Worm (Caenorhabditis elegans): ENCODE data around the gene acl-7.

acl-7 gene

DNA sequence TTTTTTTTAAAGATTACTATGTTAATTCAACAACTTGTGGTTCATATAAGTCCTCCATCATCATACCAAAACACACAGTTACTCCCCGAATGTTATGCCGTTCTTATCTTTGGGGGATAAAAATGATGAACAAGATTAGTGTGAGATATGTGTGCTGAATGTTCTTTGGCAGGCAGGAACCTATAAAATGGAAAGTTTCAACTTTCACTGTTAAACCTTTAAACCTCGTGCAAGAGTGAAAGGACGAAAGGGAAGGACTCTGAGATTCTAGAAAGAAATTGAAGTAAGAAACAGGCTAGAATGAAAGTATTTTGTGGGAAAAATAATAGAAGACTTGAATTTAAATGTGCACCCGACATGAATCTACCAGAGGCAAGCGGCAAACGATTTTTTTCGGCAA is 3.7 kb upstream of the acl-7 start:
- no peak for TF ChIP-seq F13H6.1 (tag; optimal IDR thresholded peaks at IDR 0.05)
- TF ChIP-seq mdl-1 (tag; optimal IDR thresholded peaks at IDR 0.05), result no peak
- peak; percentile 80 for TF ChIP-seq blmp-1 (tag; optimal IDR thresholded peaks at IDR 0.05; ENCODE audit: insufficient read depth)

DNA sequence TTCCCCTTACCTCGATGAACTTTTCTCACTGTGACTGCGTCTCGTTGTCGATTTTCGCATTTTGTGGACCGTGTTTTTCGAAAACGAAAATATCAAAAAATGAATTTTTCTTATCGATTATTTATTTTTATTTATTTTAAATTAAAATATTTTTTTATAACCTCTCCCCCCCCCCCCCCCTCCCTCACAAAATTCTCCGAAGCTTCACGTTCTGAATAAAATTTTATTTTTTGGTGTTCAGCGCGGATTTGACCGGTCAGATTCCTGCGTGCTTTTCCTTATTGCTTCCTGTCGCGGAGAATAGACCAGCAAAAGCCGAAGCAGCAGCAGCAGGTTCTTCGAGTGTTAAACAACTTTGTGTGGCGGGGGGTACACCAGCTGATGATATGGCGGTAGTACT is 2.2 kb upstream of the acl-7 start, which contains the start of gene Y46G5A.22:
TSS of gene Y46G5A.22 (minus strand) at position 101 of the 400 bp plus-strand sequence.
- TF ChIP-seq zag-1 (tag; optimal IDR thresholded peaks at IDR 0.05) (no peak), sem-4 (tag; optimal IDR thresholded peaks at IDR 0.05) (no peak), elt-1 (tag; optimal IDR thresholded peaks at IDR 0.05) (no peak), nhr-77 (tag; optimal IDR thresholded peaks at IDR 0.05) (no peak), ceh-16 (tag; optimal IDR thresholded peaks at IDR 0.05) (no peak), nhr-129 (tag; optimal IDR thresholded peaks at IDR 0.05) (no peak)

DNA sequence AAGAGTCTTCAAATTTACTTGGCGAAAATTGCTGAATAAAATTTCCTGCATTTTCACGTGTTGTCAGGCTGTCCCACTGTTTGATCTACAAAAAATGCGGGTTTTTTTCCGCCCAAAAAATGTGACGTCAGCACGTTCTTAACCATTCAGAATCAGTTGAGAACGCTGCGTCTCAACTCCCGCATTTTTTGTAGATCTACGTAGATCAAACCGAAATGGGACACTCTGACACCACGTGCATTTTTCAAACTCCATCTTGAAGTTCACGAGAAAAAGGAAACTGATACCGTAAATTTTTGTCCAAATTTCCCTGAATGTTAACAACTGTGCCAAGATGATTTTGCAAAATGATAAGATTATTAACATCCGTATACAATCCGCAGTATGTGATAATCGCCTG is 3.0 kb downstream of the acl-7 start:
- TF ChIP-seq dmd-4 (tag; optimal IDR thresholded peaks at IDR 0.05), result no peak
- no peak for TF ChIP-seq mdl-1 (tag; optimal IDR thresholded peaks at IDR 0.05)
- no peak for TF ChIP-seq fos-1 (tag; optimal IDR thresholded peaks at IDR 0.05)
- no peak for TF ChIP-seq blmp-1 (tag; optimal IDR thresholded peaks at IDR 0.05; ENCODE audit: insufficient read depth)
- TF ChIP-seq ztf-4 (tag; optimal IDR thresholded peaks at IDR 0.05), result no peak
- TF ChIP-seq nhr-11 (tag; optimal IDR thresholded peaks at IDR 0.05), result no peak
- TF ChIP-seq nhr-237 (tag; optimal IDR thresholded peaks at IDR 0.05), result no peak

DNA sequence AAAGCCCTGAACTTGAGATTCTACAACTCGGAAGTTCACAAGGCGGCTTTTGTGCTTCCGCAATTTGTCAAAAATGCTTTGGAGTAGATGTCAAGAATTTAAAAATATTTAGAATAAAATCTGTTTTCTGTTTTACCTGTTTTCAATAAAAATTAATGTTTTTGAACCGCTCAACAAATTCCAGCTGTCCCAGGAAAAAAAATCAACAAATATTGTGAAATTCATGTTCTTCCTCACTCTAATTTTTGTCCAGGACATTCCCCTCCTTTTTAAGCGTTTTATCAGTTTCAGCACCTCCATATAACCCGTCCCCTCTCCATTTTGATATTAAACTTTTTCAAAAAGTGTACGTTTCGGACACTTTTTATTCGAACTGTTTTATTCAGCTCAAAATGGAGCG is 5.6 kb downstream of the acl-7 start, which contains the start of gene Y46G5A.20:
TSS of gene Y46G5A.20 (plus strand) at position 301 of the 400 bp plus-strand sequence.
- TF ChIP-seq fos-1 (tag; optimal IDR thresholded peaks at IDR 0.05), result peak; percentile 5
- no peak for TF ChIP-seq sma-9 (GFP tag; optimal IDR thresholded peaks at IDR 0.05)
- TF ChIP-seq sma-9 (tag; optimal IDR thresholded peaks at IDR 0.05), result no peak

DNA sequence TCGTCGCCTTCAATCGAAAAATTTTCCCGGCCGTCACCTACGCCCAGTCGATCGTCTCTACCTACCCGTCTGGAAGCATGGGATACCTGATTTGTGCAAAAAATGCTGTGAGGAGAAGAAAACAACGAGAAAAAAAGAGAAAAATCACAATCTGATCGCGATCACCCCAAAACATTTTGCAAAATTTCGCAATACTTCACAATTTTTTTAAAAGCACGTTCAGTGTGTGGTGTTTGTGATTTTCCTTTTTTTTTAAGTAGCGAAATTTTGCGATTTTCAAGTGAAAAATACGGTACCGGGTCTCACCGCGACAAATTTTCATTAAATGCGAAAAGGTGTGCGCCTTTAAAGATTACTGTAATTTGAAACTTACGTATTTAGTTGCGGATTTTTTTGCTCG is 6.5 kb downstream of the acl-7 start:
- TF ChIP-seq lsy-2 (tag; optimal IDR thresholded peaks at IDR 0.05), result no peak
- TF ChIP-seq crh-2 (tag; optimal IDR thresholded peaks at IDR 0.05), result no peak
- TF ChIP-seq R02D3.7 (tag; optimal IDR thresholded peaks at IDR 0.05), result no peak
- TF ChIP-seq nhr-11 (tag; optimal IDR thresholded peaks at IDR 0.05), result no peak
- TF ChIP-seq nhr-12 (tag; optimal IDR thresholded peaks at IDR 0.05), result no peak
- TF ChIP-seq ceh-82 (tag; optimal IDR thresholded peaks at IDR 0.05), result no peak
- no peak for TF ChIP-seq nhr-23 (tag; optimal IDR thresholded peaks at IDR 0.05)
- no peak for TF ChIP-seq Y55F3AM.14 (GFP tag; optimal IDR thresholded peaks at IDR 0.05)
- TF ChIP-seq nhr-129 (tag; optimal IDR thresholded peaks at IDR 0.05), result peak; percentile 72

DNA sequence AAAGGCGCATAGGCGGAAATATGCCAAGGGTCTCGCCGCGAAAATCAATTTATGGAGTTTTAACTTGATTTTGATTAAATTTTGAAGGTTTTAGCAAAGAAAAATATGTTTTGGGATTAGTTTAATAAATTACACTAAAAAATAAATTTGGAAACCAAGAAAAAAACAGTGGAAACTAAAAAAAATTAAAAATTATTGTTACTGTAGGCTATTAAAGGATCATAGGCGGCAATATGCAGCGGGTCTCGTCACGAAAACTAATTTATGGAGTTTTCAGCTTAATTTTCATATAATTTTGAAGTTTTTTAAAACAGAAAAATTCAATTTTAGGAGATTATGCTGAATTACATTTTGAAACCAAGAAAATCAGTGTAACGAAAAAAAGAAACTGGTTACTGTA is 7.5 kb downstream of the acl-7 start:
- TF ChIP-seq alr-1 (tag; optimal IDR thresholded peaks at IDR 0.05), result no peak
- no peak for TF ChIP-seq nhr-25 (tag; optimal IDR thresholded peaks at IDR 0.05)
- no peak for TF ChIP-seq nhr-6 (tag; optimal IDR thresholded peaks at IDR 0.05)
- TF ChIP-seq blmp-1 (tag; optimal IDR thresholded peaks at IDR 0.05; ENCODE audit: insufficient read depth), result no peak
- no peak for TF ChIP-seq nhr-10 (tag; optimal IDR thresholded peaks at IDR 0.05)
- TF ChIP-seq lin-39 (tag; optimal IDR thresholded peaks at IDR 0.05), result no peak
- TF ChIP-seq nhr-11 (tag; optimal IDR thresholded peaks at IDR 0.05), result no peak
- TF ChIP-seq nhr-12 (tag; optimal IDR thresholded peaks at IDR 0.05), result no peak
- no peak for TF ChIP-seq lin-13 (GFP tag; optimal IDR thresholded peaks at IDR 0.05)
- no peak for TF ChIP-seq unc-55 (GFP tag; optimal IDR thresholded peaks at IDR 0.05)
- no peak for TF ChIP-seq snpc-4 (tag; optimal IDR thresholded peaks at IDR 0.05)
- no peak for TF ChIP-seq aly-2 (tag; optimal IDR thresholded peaks at IDR 0.05)
- no peak for TF ChIP-seq unc-62 (GFP tag; optimal IDR thresholded peaks at IDR 0.05)
- TF ChIP-seq ama-1 (optimal IDR thresholded peaks at IDR 0.05), result no peak
- no peak for TF ChIP-seq nhr-77 (tag; optimal IDR thresholded peaks at IDR 0.05)
- TF ChIP-seq mbf-1 (tag; optimal IDR thresholded peaks at IDR 0.05), result no peak

Data from whole organism, L2 larva.